Worm (Caenorhabditis elegans) whole organism, L4 larva: ENCODE measurements around the gene C01B9.4.

ENCODE experiments used
- F10B5.3 ChIP-seq: sonication (generic microtip); optimal IDR thresholded peaks from 2 replicates; lab custom pipeline; 2016; ENCODE audit warnings: mild to moderate bottlenecking, missing genetic modification characterization, missing compliant biosample characterization
- F49E8.2 ChIP-seq: sonication (generic microtip); optimal IDR thresholded peaks from 2 replicates; lab custom pipeline; 2016; ENCODE audit warnings: missing compliant biosample characterization, mild to moderate bottlenecking, missing genetic modification characterization, borderline replicate concordance
- R02D3.7 ChIP-seq: fragments of 150-350 bp; sonication (generic microtip); optimal IDR thresholded peaks from 3 replicates; lab custom pipeline; 2014; ENCODE audit warnings: missing biosample characterization, missing genetic modification characterization
- Y105C5A.15 ChIP-seq: fragments of 200-800 bp; sonication (Bioruptor generic); IDR thresholded peaks from 2 replicates; pipeline ENCODE4 v1.3.6; 2022; ENCODE audit warnings: missing genetic modification characterization, missing compliant biosample characterization
- ZK337.2 ChIP-seq: fragments of 200-800 bp; sonication (Bioruptor generic); IDR thresholded peaks from 2 replicates; pipeline ENCODE4 v1.3.6; 2022; ENCODE audit warnings: missing genetic modification reagents, missing genetic modification characterization, missing compliant biosample characterization
- ZK546.5 ChIP-seq, 2 experiments: sonication (generic microtip); optimal IDR thresholded peaks; 2 replicates each; lab custom pipeline; 2017; ENCODE audit warnings: missing biosample characterization in 2 of 2, missing genetic modification characterization in 2 of 2
- aha-1 ChIP-seq: fragments of 150-350 bp; peaks from one replicate; lab custom pipeline; 2014; ENCODE audit warnings: missing biosample characterization, missing genetic modification characterization
- aly-2 ChIP-seq: sonication (generic microtip); optimal IDR thresholded peaks from 2 replicates; lab custom pipeline; 2018; ENCODE audit warnings: missing biosample characterization, missing genetic modification characterization
- ama-1 ChIP-seq: fragments of 150-350 bp; optimal IDR thresholded peaks from 2 replicates; lab custom pipeline; 2014; ENCODE audit warnings: inconsistent platforms, mixed read lengths
- arid-1 ChIP-seq: fragments of 200-800 bp; sonication (Bioruptor generic); conservative IDR thresholded peaks from 2 replicates; pipeline ENCODE4 v1.3.6; 2022; ENCODE audit warnings: missing genetic modification reagents, missing genetic modification characterization, missing compliant biosample characterization
- ceh-28 ChIP-seq: fragments of 150-350 bp; optimal IDR thresholded peaks from 2 replicates; lab custom pipeline; 2014; ENCODE audit warnings: missing biosample characterization, missing genetic modification reagents, missing genetic modification characterization
- ceh-32 ChIP-seq: sonication (generic microtip); optimal IDR thresholded peaks from 2 replicates; lab custom pipeline; 2016; ENCODE audit warnings: mild to moderate bottlenecking, missing genetic modification characterization, missing compliant biosample characterization; ENCODE audit not compliant: poor library complexity
- ceh-62 ChIP-seq: sonication (generic microtip); optimal IDR thresholded peaks from 2 replicates; lab custom pipeline; 2017; ENCODE audit warnings: missing biosample characterization, missing genetic modification characterization
- ctbp-1 ChIP-seq: fragments of 200-800 bp; sonication (Bioruptor generic); IDR thresholded peaks from 2 replicates; pipeline ENCODE4 v1.3.6; 2022; ENCODE audit warnings: missing genetic modification reagents, missing genetic modification characterization, missing compliant biosample characterization
- daf-12 ChIP-seq: fragments of 150-350 bp; optimal IDR thresholded peaks from 2 replicates; lab custom pipeline; 2014; ENCODE audit warnings: missing biosample characterization, missing genetic modification reagents, missing genetic modification characterization
- daf-19 ChIP-seq: fragments of 200-800 bp; sonication (Bioruptor generic); conservative IDR thresholded peaks from 2 replicates; pipeline ENCODE4 v1.3.6; 2022; ENCODE audit warnings: missing genetic modification characterization, missing compliant biosample characterization
- dmd-6 ChIP-seq: fragments of 200-800 bp; sonication (Bioruptor generic); IDR thresholded peaks from 2 replicates; pipeline ENCODE4 v1.3.6; 2022; ENCODE audit warnings: missing genetic modification reagents, missing genetic modification characterization, missing compliant biosample characterization
- dmd-8 ChIP-seq: fragments of 200-800 bp; sonication (Bioruptor generic); IDR thresholded peaks from 2 replicates; pipeline ENCODE4 v1.3.6; 2022; ENCODE audit warnings: missing genetic modification characterization, missing compliant biosample characterization
- dmd-9 ChIP-seq: fragments of 200-800 bp; sonication (Bioruptor generic); IDR thresholded peaks from 2 replicates; pipeline ENCODE4 v1.3.6; 2022; ENCODE audit warnings: missing genetic modification reagents, missing genetic modification characterization, missing compliant biosample characterization
- dpl-1 ChIP-seq: fragments of 150-350 bp; optimal IDR thresholded peaks from 2 replicates; lab custom pipeline; 2014; ENCODE audit warnings: missing biosample characterization, missing genetic modification reagents, missing genetic modification characterization
- dve-1 ChIP-seq: sonication (generic microtip); optimal IDR thresholded peaks from 2 replicates; lab custom pipeline; 2017; ENCODE audit warnings: antibody characterized with exemption, mild to moderate bottlenecking, missing genetic modification characterization, missing compliant biosample characterization; ENCODE audit not compliant: insufficient read depth
- egl-27 ChIP-seq: sonication (generic microtip); optimal IDR thresholded peaks from 3 replicates; lab custom pipeline; 2017; ENCODE audit warnings: missing biosample characterization, missing genetic modification reagents, missing genetic modification characterization
- fkh-10 ChIP-seq: fragments of 150-350 bp; optimal IDR thresholded peaks from 2 replicates; lab custom pipeline; 2014; ENCODE audit warnings: missing biosample characterization, missing genetic modification reagents, missing genetic modification characterization
- hlh-11 ChIP-seq: fragments of 200-800 bp; sonication (Bioruptor generic); optimal IDR thresholded peaks from 2 replicates; lab custom pipeline; 2018; ENCODE audit warnings: mild to moderate bottlenecking, missing genetic modification characterization, missing compliant biosample characterization
- hmg-1.1 ChIP-seq: fragments of 200-800 bp; sonication (Bioruptor generic); IDR thresholded peaks from 2 replicates; pipeline ENCODE4 v1.3.6; 2022; ENCODE audit warnings: missing genetic modification reagents, missing genetic modification characterization, missing compliant biosample characterization
- lin-13 ChIP-seq: fragments of 150-350 bp; optimal IDR thresholded peaks from 2 replicates; lab custom pipeline; 2014; ENCODE audit warnings: missing biosample characterization, missing genetic modification reagents, missing genetic modification characterization
- lin-15B ChIP-seq: fragments of 150-350 bp; sonication (generic microtip); optimal IDR thresholded peaks from 3 replicates; lab custom pipeline; 2014; ENCODE audit warnings: missing biosample characterization, missing genetic modification characterization
- lin-29 ChIP-seq: fragments of 200-800 bp; sonication (Bioruptor generic); IDR thresholded peaks from 2 replicates; pipeline ENCODE4 v1.3.6; 2022; ENCODE audit warnings: missing genetic modification reagents, missing genetic modification characterization, missing compliant biosample characterization
- lsy-2 ChIP-seq, 2 experiments: fragments of 150-350 bp in 1 of 2; sonication (generic microtip) in 1 of 2; optimal IDR thresholded peaks; 2 replicates each; lab custom pipeline; 2014 to 2017; ENCODE audit warnings: missing biosample characterization in 2 of 2, missing genetic modification characterization in 2 of 2
- madf-9 ChIP-seq: fragments of 200-800 bp; sonication (Bioruptor generic); conservative IDR thresholded peaks from 2 replicates; pipeline ENCODE4 v1.3.6; 2022; ENCODE audit warnings: missing genetic modification reagents, missing genetic modification characterization, missing compliant biosample characterization
- mdl-1 ChIP-seq, 2 experiments: fragments of 150-350 bp in 1 of 2; sonication (generic microtip) in 1 of 2; optimal IDR thresholded peaks; 2 replicates each; lab custom pipeline; 2014 to 2017; ENCODE audit warnings: missing biosample characterization in 2 of 2, missing genetic modification characterization in 2 of 2
- mdt-29 ChIP-seq: fragments of 200-800 bp; sonication (Bioruptor generic); IDR thresholded peaks from 2 replicates; pipeline ENCODE4 v1.3.6; 2022; ENCODE audit warnings: missing genetic modification reagents, missing genetic modification characterization, missing compliant biosample characterization
- nhr-102 ChIP-seq: sonication (generic microtip); optimal IDR thresholded peaks from 2 replicates; lab custom pipeline; 2016; ENCODE audit warnings: mild to moderate bottlenecking, missing genetic modification characterization, moderate library complexity, missing compliant biosample characterization
- nhr-11 ChIP-seq: fragments of 150-350 bp; optimal IDR thresholded peaks from 2 replicates; lab custom pipeline; 2014; ENCODE audit warnings: missing biosample characterization, missing genetic modification characterization
- nhr-237 ChIP-seq: sonication (generic microtip); optimal IDR thresholded peaks from 2 replicates; lab custom pipeline; 2017; ENCODE audit warnings: missing biosample characterization, missing genetic modification characterization
- nhr-25 ChIP-seq: sonication (generic microtip); optimal IDR thresholded peaks from 2 replicates; lab custom pipeline; 2017; ENCODE audit warnings: missing genetic modification characterization, mild to moderate bottlenecking, missing compliant biosample characterization, antibody characterized with exemption, moderate library complexity, borderline replicate concordance; ENCODE audit not compliant: insufficient read depth
- nhr-41 ChIP-seq: fragments of 200-800 bp; sonication (Bioruptor generic); IDR thresholded peaks from 2 replicates; pipeline ENCODE4 v1.3.6; 2022; ENCODE audit warnings: missing genetic modification reagents, missing genetic modification characterization, missing compliant biosample characterization
- nhr-48 ChIP-seq: sonication (generic microtip); optimal IDR thresholded peaks from 2 replicates; lab custom pipeline; 2016; ENCODE audit warnings: mild to moderate bottlenecking, missing genetic modification characterization, missing compliant biosample characterization
- nhr-6 ChIP-seq: fragments of 150-350 bp; optimal IDR thresholded peaks from 2 replicates; lab custom pipeline; 2014; ENCODE audit warnings: missing biosample characterization, missing genetic modification characterization
- nhr-76 ChIP-seq: fragments of 150-350 bp; optimal IDR thresholded peaks from 2 replicates; lab custom pipeline; 2014; ENCODE audit warnings: missing biosample characterization, missing genetic modification characterization
- set-16 ChIP-seq: fragments of 200-800 bp; sonication (Bioruptor generic); IDR thresholded peaks from 2 replicates; pipeline ENCODE4 v1.3.6; 2022; ENCODE audit warnings: missing genetic modification reagents, missing genetic modification characterization, missing compliant biosample characterization
- skn-1 ChIP-seq: fragments of 150-350 bp; optimal IDR thresholded peaks from 2 replicates; lab custom pipeline; 2014; ENCODE audit warnings: missing biosample characterization, missing genetic modification characterization
- snpc-1.2 ChIP-seq: fragments of 200-800 bp; sonication (Bioruptor generic); IDR thresholded peaks from 2 replicates; pipeline ENCODE4 v1.3.6; 2022; ENCODE audit warnings: missing genetic modification reagents, missing genetic modification characterization, missing compliant biosample characterization
- snpc-4 ChIP-seq: fragments of 150-350 bp; optimal IDR thresholded peaks from 2 replicates; lab custom pipeline; 2014; ENCODE audit warnings: missing biosample characterization, missing genetic modification characterization
- spr-3 ChIP-seq: fragments of 200-800 bp; sonication (Bioruptor generic); optimal IDR thresholded peaks from 2 replicates; lab custom pipeline; 2018; ENCODE audit warnings: mild to moderate bottlenecking, missing genetic modification characterization, missing compliant biosample characterization
- tra-1 ChIP-seq: fragments of 200-800 bp; sonication (Bioruptor generic); IDR thresholded peaks from 2 replicates; pipeline ENCODE4 v1.3.6; 2022; ENCODE audit warnings: missing genetic modification reagents, missing genetic modification characterization, missing compliant biosample characterization
- unc-39 ChIP-seq: sonication (generic microtip); optimal IDR thresholded peaks from 2 replicates; lab custom pipeline; 2017; ENCODE audit warnings: missing biosample characterization, missing genetic modification characterization
- unc-62 ChIP-seq, 3 experiments: fragments of 150-350 bp in 1 of 3; sonication (generic microtip); optimal IDR thresholded peaks in 2 of 3; peaks in 1 of 3; 1 replicate in 1 of 3; 2 replicates in 2 of 3; lab custom pipeline; 2014 to 2017; ENCODE audit warnings: missing biosample characterization in 3 of 3, missing genetic modification characterization in 3 of 3, missing genetic modification reagents in 3 of 3, missing genotype in 1 of 3
- zfp-2 ChIP-seq: sonication (generic microtip); optimal IDR thresholded peaks from 2 replicates; lab custom pipeline; 2016; ENCODE audit warnings: mild to moderate bottlenecking, missing genetic modification characterization, missing compliant biosample characterization
- zip-11 ChIP-seq: fragments of 200-800 bp; sonication (Bioruptor generic); IDR thresholded peaks from 2 replicates; pipeline ENCODE4 v1.3.6; 2022; ENCODE audit warnings: missing genetic modification characterization, missing compliant biosample characterization
- ztf-7 ChIP-seq: fragments of 150-350 bp; optimal IDR thresholded peaks from 2 replicates; lab custom pipeline; 2014; ENCODE audit warnings: missing biosample characterization, missing genetic modification characterization

Gene C01B9.4

ce11 chrII:13737751-13738525, 45.8 kb downstream of the C01B9.4 start (continued):
- no peak for TF ChIP-seq hmg-1.1
- TF ChIP-seq ceh-62, result no peak
- TF ChIP-seq dmd-9 (GFP tag; lab: Robert Waterston, UW), result no peak
- TF ChIP-seq ZK546.5 (tag; optimal IDR thresholded peaks at IDR 0.05; lab: Kevin White, UChicago), result no peak
- TF ChIP-seq R02D3.7 (tag; lab: Kevin White, UChicago), result no peak
- no peak for TF ChIP-seq ctbp-1 (GFP tag; lab: Robert Waterston, UW)
- TF ChIP-seq daf-12 (tag; lab: Kevin White, UChicago), result no peak
- TF ChIP-seq madf-9, result no peak
- TF ChIP-seq arid-1 (GFP tag; lab: Robert Waterston, UW), result no peak
- TF ChIP-seq lin-15B (tag; lab: Kevin White, UChicago), result no peak
- no peak for TF ChIP-seq nhr-76 (tag; lab: Kevin White, UChicago)
- TF ChIP-seq dve-1, result peak; percentile 77
- TF ChIP-seq nhr-237 (tag; lab: Kevin White, UChicago), result no peak
- TF ChIP-seq ztf-7, result no peak
- TF ChIP-seq F10B5.3, result no peak
- no peak for TF ChIP-seq dmd-8 (GFP tag; lab: Robert Waterston, UW)
- peak in 1 of 2 experiments; percentile 1 for TF ChIP-seq lsy-2 (tag; optimal IDR thresholded peaks at IDR 0.05; lab: Kevin White, UChicago)
- TF ChIP-seq egl-27 (tag; lab: Kevin White, UChicago), result no peak
- peak; percentile 42 for TF ChIP-seq aha-1 (tag; lab: Kevin White, UChicago)
- TF ChIP-seq Y105C5A.15 (GFP tag; lab: Robert Waterston, UW), result no peak
- TF ChIP-seq fkh-10 (GFP tag; lab: Kevin White, UChicago), result no peak
- TF ChIP-seq dpl-1, result no peak
- no peak for TF ChIP-seq snpc-4 (tag; lab: Kevin White, UChicago)
- TF ChIP-seq nhr-41 (GFP tag; lab: Robert Waterston, UW), result no peak
- TF ChIP-seq nhr-102, result peak; percentile 61
- no peak for TF ChIP-seq daf-19 (GFP tag; lab: Robert Waterston, UW)
- TF ChIP-seq ceh-28, result no peak
- TF ChIP-seq skn-1 (tag; lab: Kevin White, UChicago), result no peak
- no peak for TF ChIP-seq tra-1 (GFP tag; lab: Robert Waterston, UW)
- no peak for TF ChIP-seq nhr-6 (tag; lab: Kevin White, UChicago)
- no peak for TF ChIP-seq unc-62 (GFP tag; optimal IDR thresholded peaks at IDR 0.05 in 1 of 2; lab: Kevin White, UChicago)
- TF ChIP-seq unc-62 (tag; optimal IDR thresholded peaks at IDR 0.05; lab: Kevin White, UChicago), result no peak
- TF ChIP-seq ceh-32, result no peak
- TF ChIP-seq zfp-2 (tag; lab: Kevin White, UChicago), result no peak
- peak; percentile 61 for TF ChIP-seq dmd-6 (GFP tag; lab: Robert Waterston, UW)
- no peak for TF ChIP-seq ZK337.2 (GFP tag; lab: Robert Waterston, UW)
- no peak for TF ChIP-seq nhr-25 (tag; lab: Kevin White, UChicago)
- no peak for TF ChIP-seq set-16
- TF ChIP-seq spr-3 (GFP tag; lab: Kevin White, UChicago), result no peak
- peak in 1 of 2 experiments; percentile 68 for TF ChIP-seq mdl-1 (tag; optimal IDR thresholded peaks at IDR 0.05; lab: Kevin White, UChicago)
- TF ChIP-seq nhr-48 (tag; lab: Kevin White, UChicago), result peak; percentile 51
- no peak for TF ChIP-seq ama-1 (lab: Kevin White, UChicago)
- no peak for TF ChIP-seq zip-11
- no peak for TF ChIP-seq mdt-29 (GFP tag; lab: Robert Waterston, UW)
- TF ChIP-seq snpc-1.2 (GFP tag; lab: Robert Waterston, UW), result no peak
- no peak for TF ChIP-seq nhr-11
- TF ChIP-seq unc-39 (tag; lab: Kevin White, UChicago), result no peak
- TF ChIP-seq aly-2, result no peak
- no peak for TF ChIP-seq lin-29
- no peak for TF ChIP-seq lin-13
- peak; percentile 87 for TF ChIP-seq hlh-11 (tag; lab: Kevin White, UChicago)
- no peak for TF ChIP-seq F49E8.2 (tag; lab: Kevin White, UChicago)
